Worm (Caenorhabditis elegans): ENCODE data around the gene nhr-226.

nhr-226 gene

ce11 chrV:2266958-2267357 is 27.7 kb upstream of the nhr-226 start, which contains the start of gene nhr-275:
Gene nhr-275, minus strand, starts transcription at chrV:2267058.
- no peak for TF ChIP-seq F13H6.1 (tag; optimal IDR thresholded peaks at IDR 0.05)
- no peak for TF ChIP-seq sox-2 (GFP tag; IDR thresholded peaks at IDR 0.05)
- no peak for TF ChIP-seq C08G9.2 (tag; optimal IDR thresholded peaks at IDR 0.05)
- no peak for TF ChIP-seq unc-3 (GFP tag; conservative IDR thresholded peaks at IDR 0.05)
- TF ChIP-seq unc-3 (tag; optimal IDR thresholded peaks at IDR 0.05) = no peak
- no peak for TF ChIP-seq unc-42 (tag; optimal IDR thresholded peaks at IDR 0.05)
- no peak for TF ChIP-seq nhr-11 (tag; optimal IDR thresholded peaks at IDR 0.05)
- TF ChIP-seq fkh-6 (tag; optimal IDR thresholded peaks at IDR 0.05) = no peak
- no peak for TF ChIP-seq K02D7.2 (tag; optimal IDR thresholded peaks at IDR 0.05)
- TF ChIP-seq dmd-4 (tag; optimal IDR thresholded peaks at IDR 0.05; ENCODE audit: borderline replicate concordance) = no peak

- no peak for TF ChIP-seq che-1 (tag; optimal IDR thresholded peaks at IDR 0.05)
- TF ChIP-seq dve-1 (tag; optimal IDR thresholded peaks at IDR 0.05) = no peak
- TF ChIP-seq dmd-4 (tag; optimal IDR thresholded peaks at IDR 0.05; ENCODE audit: borderline replicate concordance) = no peak
- no peak for TF ChIP-seq ets-4 (tag; optimal IDR thresholded peaks at IDR 0.05)
- no peak for TF ChIP-seq F13H6.1 (tag; optimal IDR thresholded peaks at IDR 0.05)
- no peak for TF ChIP-seq nhr-11 (tag; optimal IDR thresholded peaks at IDR 0.05)
- TF ChIP-seq ceh-6 (GFP tag; optimal IDR thresholded peaks at IDR 0.05) = no peak
- no peak for TF ChIP-seq ahr-1 (tag; optimal IDR thresholded peaks at IDR 0.05)
- TF ChIP-seq ceh-24 (tag; optimal IDR thresholded peaks at IDR 0.05) = no peak
- no peak for TF ChIP-seq hlh-6 (tag; optimal IDR thresholded peaks at IDR 0.05)
- TF ChIP-seq unc-3 (GFP tag; conservative IDR thresholded peaks at IDR 0.05) = no peak
- TF ChIP-seq unc-3 (tag; optimal IDR thresholded peaks at IDR 0.05) = no peak
- no peak for TF ChIP-seq odd-2 (tag; optimal IDR thresholded peaks at IDR 0.05)
- TF ChIP-seq rnt-1 (tag; optimal IDR thresholded peaks at IDR 0.05) = no peak
- TF ChIP-seq pha-2 (tag; optimal IDR thresholded peaks at IDR 0.05) = no peak
- no peak for TF ChIP-seq hlh-13 (GFP tag; optimal IDR thresholded peaks at IDR 0.05)
Observed at ce11 chrV:2271750-2272149, 22.9 kb upstream of the nhr-226 start, which contains the start of gene Y5H2A.1. Gene Y5H2A.1, minus strand, starts transcription at chrV:2271850.

ce11 chrV:2274253-2274892 is 20.3 kb upstream of the nhr-226 start, which contains the start of the genes Y5H2A.4 and abu-4:
Gene Y5H2A.4, minus strand, starts transcription at chrV:2274353.
Gene abu-4, plus strand, starts transcription at chrV:2274842.
- TF ChIP-seq ahr-1 (tag; optimal IDR thresholded peaks at IDR 0.05) (no peak), sox-4 (tag; optimal IDR thresholded peaks at IDR 0.05) (no peak), ztf-16 (tag; optimal IDR thresholded peaks at IDR 0.05) (no peak), pha-2 (tag; optimal IDR thresholded peaks at IDR 0.05) (no peak), ceh-18 (tag; optimal IDR thresholded peaks at IDR 0.05) (no peak), ets-4 (tag; optimal IDR thresholded peaks at IDR 0.05) (no peak), hlh-13 (GFP tag; optimal IDR thresholded peaks at IDR 0.05) (no peak), unc-86 (tag; optimal IDR thresholded peaks at IDR 0.05) (no peak), ama-1 (optimal IDR thresholded peaks at IDR 0.05) (no peak), madf-2 (tag; optimal IDR thresholded peaks at IDR 0.05) (no peak), sox-2 (GFP tag; IDR thresholded peaks at IDR 0.05) (no peak), odd-2 (tag; optimal IDR thresholded peaks at IDR 0.05) (no peak), lim-6 (tag; optimal IDR thresholded peaks at IDR 0.05) (no peak), hlh-6 (tag; optimal IDR thresholded peaks at IDR 0.05) (no peak), pat-9 (tag; optimal IDR thresholded peaks at IDR 0.05) (no peak), K09A11.1 (tag; optimal IDR thresholded peaks at IDR 0.05; ENCODE audit: insufficient read depth) (no peak), dve-1 (tag; optimal IDR thresholded peaks at IDR 0.05) (no peak), fkh-10 (GFP tag; optimal IDR thresholded peaks at IDR 0.05) (no peak), ceh-9 (tag; optimal IDR thresholded peaks at IDR 0.05) (no peak)

- TF ChIP-seq ttx-3 (tag; optimal IDR thresholded peaks at IDR 0.05) (no peak), pros-1 (tag; optimal IDR thresholded peaks at IDR 0.05) (no peak), mec-3 (tag; optimal IDR thresholded peaks at IDR 0.05; ENCODE audit: borderline replicate concordance) (no peak), pag-3 (tag; optimal IDR thresholded peaks at IDR 0.05; ENCODE audit: borderline replicate concordance) (no peak), C08G9.2 (tag; optimal IDR thresholded peaks at IDR 0.05) (no peak), unc-42 (tag; optimal IDR thresholded peaks at IDR 0.05) (no peak), ceh-34 (tag; optimal IDR thresholded peaks at IDR 0.05) (no peak), gmeb-2 (tag; optimal IDR thresholded peaks at IDR 0.05) (no peak), sdc-2 (tag; optimal IDR thresholded peaks at IDR 0.05) (no peak), eyg-1 (tag; optimal IDR thresholded peaks at IDR 0.05) (no peak), ceh-24 (tag; optimal IDR thresholded peaks at IDR 0.05) (no peak), ceh-18 (tag; optimal IDR thresholded peaks at IDR 0.05) (no peak), fkh-10 (GFP tag; optimal IDR thresholded peaks at IDR 0.05) (no peak), dve-1 (tag; optimal IDR thresholded peaks at IDR 0.05) (no peak), ceh-9 (tag; optimal IDR thresholded peaks at IDR 0.05) (no peak), ceh-14 (tag; optimal IDR thresholded peaks at IDR 0.05) (no peak), hlh-30 (tag; optimal IDR thresholded peaks at IDR 0.05; ENCODE audit: insufficient read depth) (no peak), ahr-1 (tag; optimal IDR thresholded peaks at IDR 0.05) (no peak), unc-3 (GFP tag; conservative IDR thresholded peaks at IDR 0.05) (no peak), unc-3 (tag; optimal IDR thresholded peaks at IDR 0.05) (no peak), hlh-13 (GFP tag; optimal IDR thresholded peaks at IDR 0.05) (no peak)
Observed at ce11 chrV:2277260-2277659, 17.4 kb upstream of the nhr-226 start.
